Worm (Caenorhabditis elegans): ENCODE results near the gene ZK899.6.
"Not testable (repeated sequence)": the region's sequence is repeated elsewhere in the genome, so short reads cannot be mapped to it uniquely, and the experiment has no call there.

The ZK899.6 gene

DNA sequence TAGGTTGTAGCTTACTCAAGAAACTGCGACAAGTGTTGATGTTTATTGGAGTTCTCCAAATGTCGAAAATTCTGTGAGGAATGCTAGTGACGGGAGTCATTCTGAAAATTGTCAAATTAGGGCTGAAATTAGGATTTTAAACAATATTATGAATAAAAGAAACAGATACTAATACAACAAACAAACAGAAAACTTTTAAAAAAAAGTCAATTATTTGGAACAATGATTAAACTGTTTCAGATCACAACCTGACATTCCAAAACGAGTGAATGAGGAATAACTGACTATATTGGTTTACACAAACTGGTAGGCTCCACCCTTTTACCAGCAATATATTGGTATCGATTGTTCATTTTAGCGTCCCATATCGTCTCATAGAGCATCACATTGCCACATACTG, 2.3 kb upstream of the ZK899.6 start, which contains the start of gene ZK899.5:
ZK899.5 (minus strand) TSS at position 101 of the 400 bp plus-strand sequence.
- TF ChIP-seq W03F9.2, dao-5, him-1 (tag; optimal IDR thresholded peaks at IDR 0.05): not testable (repeated sequence)

DNA sequence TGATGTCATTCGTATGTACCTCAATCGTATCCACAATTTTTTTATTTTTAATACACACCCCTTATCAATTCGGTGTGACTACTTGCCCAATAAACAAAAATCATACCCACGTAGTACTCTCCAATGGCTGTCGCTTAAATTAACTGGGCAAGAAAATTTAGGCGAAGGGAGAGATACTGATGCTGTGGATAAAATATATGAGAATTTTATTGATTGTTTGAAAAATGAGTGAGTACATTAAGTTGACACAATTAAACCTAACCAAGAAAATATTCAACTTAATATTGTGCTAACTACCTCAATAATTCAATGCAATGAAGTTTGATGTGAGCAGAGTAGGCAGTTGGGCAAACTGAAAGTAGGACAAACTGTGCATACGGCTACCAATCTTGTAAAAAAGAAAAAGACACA, 2.6 kb downstream of the ZK899.6 start:
- TF ChIP-seq him-1 (tag; optimal IDR thresholded peaks at IDR 0.05) (peak; percentile 100), dao-5 (tag; optimal IDR thresholded peaks at IDR 0.05) (peak; percentile 94), W03F9.2 (tag; optimal IDR thresholded peaks at IDR 0.05) (peak; percentile 98)

DNA sequence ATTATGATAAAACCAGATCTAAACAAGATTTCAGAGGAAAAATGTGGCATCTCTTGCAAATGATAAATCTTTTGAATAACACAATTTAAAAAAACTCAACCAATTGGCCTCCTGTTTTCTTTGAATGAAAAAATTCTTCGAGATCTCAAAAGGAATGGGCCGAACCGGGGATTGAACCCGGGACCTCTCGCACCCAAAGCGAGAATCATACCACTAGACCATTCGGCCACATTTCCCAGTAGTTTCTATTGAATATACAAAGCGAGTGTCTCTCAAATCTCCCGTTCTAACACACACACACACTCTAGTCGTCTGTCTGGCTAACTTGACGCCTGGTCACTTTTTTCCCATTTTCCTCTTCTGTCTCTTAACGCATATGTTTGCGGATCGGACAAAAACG, 4.4 kb downstream of the ZK899.6 start:
- TF ChIP-seq dao-5 (tag; optimal IDR thresholded peaks at IDR 0.05) (peak; percentile 73), him-1 (tag; optimal IDR thresholded peaks at IDR 0.05) (peak; percentile 86), W03F9.2 (tag; optimal IDR thresholded peaks at IDR 0.05) (peak; percentile 69)

DNA sequence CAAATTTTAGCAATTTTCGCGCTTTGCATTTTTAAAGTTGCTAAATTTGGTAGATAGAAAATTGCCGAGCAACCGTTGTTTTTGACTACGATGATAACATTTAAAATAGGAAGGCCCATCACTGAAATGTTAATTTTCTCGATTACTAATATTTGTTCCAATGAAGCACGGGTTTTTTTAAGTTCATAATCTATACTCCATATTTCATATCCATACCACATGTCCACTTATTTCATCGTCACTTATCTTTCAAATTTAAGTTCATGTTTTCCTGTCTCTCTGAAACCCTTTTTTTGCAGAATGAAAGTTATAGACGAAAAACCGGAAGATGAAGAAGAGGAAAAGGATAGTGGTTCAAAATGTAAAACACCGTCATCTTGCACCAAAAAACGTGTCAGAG, 9.0 kb downstream of the ZK899.6 start, which contains the start of gene gap-2:
gap-2 (plus strand) TSS at position 301 of the 400 bp plus-strand sequence.
- TF ChIP-seq dao-5 (tag; optimal IDR thresholded peaks at IDR 0.05), result no peak

DNA sequence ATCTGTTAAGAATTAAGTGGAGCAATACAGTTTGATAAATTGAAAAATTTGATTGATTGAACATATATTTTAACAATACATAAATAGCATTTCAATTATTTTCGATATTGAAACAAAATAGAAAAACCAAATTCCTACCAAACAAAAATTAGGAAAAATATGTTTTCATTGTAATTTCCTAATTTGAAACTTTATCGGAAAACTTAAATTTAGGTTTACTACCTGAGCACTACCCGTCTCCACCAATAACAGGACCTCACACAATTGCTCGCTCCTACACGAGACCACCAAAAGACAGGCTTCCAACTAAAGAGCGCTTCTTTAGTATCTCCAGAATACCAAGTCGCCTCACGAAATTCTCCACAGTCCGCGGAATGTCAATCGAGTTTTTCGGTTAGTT, 13.6 kb downstream of the ZK899.6 start:
- TF ChIP-seq dao-5 (tag; optimal IDR thresholded peaks at IDR 0.05) (no peak), him-1 (tag; optimal IDR thresholded peaks at IDR 0.05) (no peak), W03F9.2 (tag; optimal IDR thresholded peaks at IDR 0.05) (no peak)

DNA sequence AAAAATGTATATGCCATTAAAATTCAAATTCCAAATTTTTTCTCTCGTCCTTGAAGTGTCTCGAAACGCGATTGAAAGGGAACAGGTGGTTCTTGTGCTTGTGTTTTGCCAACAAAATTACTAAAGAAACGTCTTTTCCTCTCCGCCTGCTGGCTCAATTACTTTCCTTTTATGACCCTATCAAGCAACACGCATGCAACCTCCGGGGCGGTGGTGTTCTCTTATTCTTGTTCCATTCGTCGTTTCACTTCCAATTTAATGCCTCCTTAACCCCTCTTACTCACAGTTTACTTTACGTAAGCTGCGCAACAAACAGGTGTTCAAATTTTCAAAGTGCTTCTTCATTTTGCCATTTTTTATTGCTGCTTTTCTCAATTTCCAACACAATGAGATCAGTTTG, 20.6 kb downstream of the ZK899.6 start:
- no peak for TF ChIP-seq W03F9.2 (tag; optimal IDR thresholded peaks at IDR 0.05)
- TF ChIP-seq him-1 (tag; optimal IDR thresholded peaks at IDR 0.05), result no peak
- no peak for TF ChIP-seq dao-5 (tag; optimal IDR thresholded peaks at IDR 0.05)

DNA sequence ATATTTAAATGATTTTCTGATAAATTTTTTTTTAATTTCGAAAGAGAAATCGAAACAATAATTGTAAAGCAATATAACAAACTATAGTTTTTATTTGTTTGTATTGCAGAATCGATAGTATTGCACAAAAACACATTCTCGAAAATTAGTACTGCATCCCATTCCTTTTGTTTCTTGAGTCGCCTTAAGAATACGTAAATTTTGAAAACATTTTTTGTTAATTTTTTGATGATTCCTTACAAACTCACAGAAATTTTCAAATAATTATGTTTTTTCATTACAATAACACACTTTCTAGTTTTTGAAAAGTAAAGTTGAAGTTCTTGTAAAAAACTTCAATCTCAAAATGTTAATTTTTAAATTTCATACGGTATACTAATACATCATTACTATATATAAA, 23.0 kb downstream of the ZK899.6 start:
- TF ChIP-seq W03F9.2 (tag; optimal IDR thresholded peaks at IDR 0.05), result no peak

DNA sequence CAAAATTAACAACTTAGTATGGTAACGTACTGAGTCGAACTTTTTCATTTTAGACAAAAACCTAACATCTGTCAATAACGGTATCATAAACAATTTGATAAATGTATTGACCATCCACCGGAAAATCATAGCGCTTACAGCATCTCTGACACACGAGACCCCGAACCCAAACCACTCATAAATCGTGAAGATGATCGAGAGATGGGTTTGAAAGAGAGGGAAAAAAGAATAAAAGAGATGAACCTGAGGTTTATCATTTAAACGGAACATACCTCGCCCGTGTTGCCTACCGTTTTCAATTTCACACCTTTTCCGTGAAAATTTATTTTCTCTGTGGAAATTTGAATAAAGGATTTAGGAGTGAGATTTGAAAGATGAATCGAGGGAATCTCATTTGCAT, 26.4 kb downstream of the ZK899.6 start:
- TF ChIP-seq dao-5 (tag; optimal IDR thresholded peaks at IDR 0.05) (no peak), him-1 (tag; optimal IDR thresholded peaks at IDR 0.05) (no peak), W03F9.2 (tag; optimal IDR thresholded peaks at IDR 0.05) (no peak)

DNA sequence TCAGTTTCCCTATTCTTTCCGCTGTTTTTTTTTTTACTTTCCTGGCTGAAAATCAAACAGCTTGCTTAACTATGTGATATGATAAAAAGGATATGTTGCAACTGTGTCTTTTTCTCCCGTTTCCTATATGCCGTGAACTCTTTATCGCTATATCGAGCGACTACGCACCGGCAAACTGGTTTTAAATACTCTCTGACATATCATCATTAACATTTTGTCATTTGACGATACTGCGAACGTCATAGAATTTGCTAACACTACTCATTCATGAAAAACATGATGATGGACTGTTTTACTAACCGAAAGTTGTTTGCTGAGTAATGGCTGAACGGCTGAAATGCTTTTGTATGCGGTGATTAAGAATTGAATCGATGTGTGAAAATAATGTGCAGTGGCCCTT, 28.3 kb downstream of the ZK899.6 start:
- no peak for TF ChIP-seq him-1 (tag; optimal IDR thresholded peaks at IDR 0.05)
- TF ChIP-seq dao-5 (tag; optimal IDR thresholded peaks at IDR 0.05), result no peak
- TF ChIP-seq W03F9.2 (tag; optimal IDR thresholded peaks at IDR 0.05), result no peak

DNA sequence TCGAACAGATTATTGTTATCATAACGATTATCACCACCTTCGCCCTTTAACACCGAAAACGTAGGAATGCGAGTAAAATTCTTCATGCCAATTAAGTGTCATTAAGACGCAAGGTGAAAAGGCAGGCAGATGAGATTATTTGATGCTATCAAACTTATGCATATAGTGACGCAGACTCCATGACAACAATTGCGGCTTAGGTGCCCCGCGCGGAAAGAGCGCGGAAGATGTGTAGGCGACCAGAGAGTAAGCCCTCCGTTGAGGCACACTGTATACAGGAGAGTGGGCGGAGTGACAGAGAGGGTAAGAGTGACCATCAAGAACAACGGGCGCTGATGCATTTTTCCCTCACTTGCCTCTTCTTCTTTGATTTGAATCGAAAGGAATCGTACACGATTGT, 31.5 kb downstream of the ZK899.6 start:
- TF ChIP-seq W03F9.2 (tag; optimal IDR thresholded peaks at IDR 0.05), result no peak
- no peak for TF ChIP-seq him-1 (tag; optimal IDR thresholded peaks at IDR 0.05)
- TF ChIP-seq dao-5 (tag; optimal IDR thresholded peaks at IDR 0.05), result no peak

DNA sequence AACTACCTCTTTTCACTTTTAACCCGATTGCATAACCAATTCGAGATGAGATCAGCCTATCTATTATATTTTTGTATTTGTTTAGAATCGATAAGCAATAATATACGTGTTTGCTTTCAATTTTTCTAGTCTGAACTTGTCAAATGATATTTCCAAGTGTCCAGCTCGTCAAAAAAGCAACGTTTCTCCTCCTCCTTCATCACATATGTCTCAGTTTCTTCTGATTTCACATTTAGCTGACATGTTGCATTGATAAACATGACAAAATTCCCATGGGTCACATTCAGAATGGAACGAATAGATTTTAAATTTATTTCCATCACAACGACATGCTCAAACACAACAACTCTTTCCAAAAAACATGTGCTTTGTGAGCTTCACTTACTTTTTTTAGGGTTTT, 36.2 kb downstream of the ZK899.6 start:
- TF ChIP-seq W03F9.2 (tag; optimal IDR thresholded peaks at IDR 0.05), result no peak
- no peak for TF ChIP-seq him-1 (tag; optimal IDR thresholded peaks at IDR 0.05)

DNA sequence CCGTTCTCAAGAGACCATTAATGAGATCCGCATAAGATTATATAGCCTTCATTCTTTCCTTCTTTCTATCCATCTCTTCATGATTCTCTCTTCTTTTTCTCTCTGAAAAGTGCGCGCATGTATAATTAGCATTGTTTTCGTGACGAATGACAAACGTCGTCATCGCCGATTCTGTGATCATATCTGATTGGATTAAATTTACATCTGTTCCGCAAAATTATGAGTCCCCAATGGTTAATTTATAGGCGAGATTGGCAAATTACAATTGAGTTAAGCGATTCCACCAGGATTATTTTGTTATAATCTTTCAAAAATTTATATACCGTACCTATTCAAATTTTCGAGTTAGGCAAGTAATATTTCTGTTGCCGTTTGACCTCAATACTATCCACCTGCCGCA, 41.1 kb downstream of the ZK899.6 start:
- TF ChIP-seq W03F9.2 (tag; optimal IDR thresholded peaks at IDR 0.05) (no peak), dao-5 (tag; optimal IDR thresholded peaks at IDR 0.05) (no peak), him-1 (tag; optimal IDR thresholded peaks at IDR 0.05) (no peak)

DNA sequence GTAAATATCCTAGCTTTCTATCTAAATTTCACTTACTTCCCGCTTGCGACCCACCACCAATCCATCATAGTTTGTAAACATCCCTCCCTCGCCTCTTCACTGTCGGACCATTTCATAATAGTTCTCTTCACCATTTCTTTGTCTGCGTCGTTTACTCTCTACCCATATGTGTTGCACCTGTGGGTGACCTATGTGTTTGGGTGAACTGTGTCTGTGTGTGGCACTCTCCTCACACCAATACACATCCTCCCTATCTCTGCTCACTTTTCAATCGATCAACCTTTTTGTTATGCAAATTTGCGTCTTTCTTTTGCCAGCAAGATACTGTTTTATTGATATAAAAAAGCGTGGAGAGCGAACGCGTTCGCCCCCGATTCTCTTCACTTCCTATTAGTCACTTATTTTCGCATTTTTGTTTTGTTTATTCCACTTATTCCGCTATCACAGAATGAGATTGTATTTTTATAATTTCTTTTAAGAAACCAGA, 41.8 kb downstream of the ZK899.6 start:
- TF ChIP-seq him-1 (tag; optimal IDR thresholded peaks at IDR 0.05), result no peak
- no peak for TF ChIP-seq dao-5 (tag; optimal IDR thresholded peaks at IDR 0.05)
- TF ChIP-seq W03F9.2 (tag; optimal IDR thresholded peaks at IDR 0.05), result no peak

DNA sequence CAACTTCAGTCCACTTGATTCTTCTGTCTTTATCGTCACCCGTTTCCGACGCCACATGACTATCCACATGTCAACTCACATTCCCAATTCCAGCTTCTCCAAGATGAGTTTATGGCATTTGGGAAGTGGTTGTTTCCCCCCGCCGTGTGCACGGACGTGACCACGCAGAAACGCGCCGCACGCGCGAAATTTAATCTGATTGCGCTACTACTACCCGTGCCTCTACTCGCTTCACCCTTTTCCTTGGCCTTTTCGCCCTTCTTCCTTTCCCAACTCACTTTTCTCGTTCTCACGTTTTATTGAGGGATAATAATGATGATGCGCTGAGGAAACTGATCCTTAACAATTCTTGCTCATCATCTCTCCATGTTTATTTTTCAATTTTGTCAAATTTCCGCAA, 43.2 kb downstream of the ZK899.6 start:
- no peak for TF ChIP-seq W03F9.2 (tag; optimal IDR thresholded peaks at IDR 0.05)
- no peak for TF ChIP-seq dao-5 (tag; optimal IDR thresholded peaks at IDR 0.05)

DNA sequence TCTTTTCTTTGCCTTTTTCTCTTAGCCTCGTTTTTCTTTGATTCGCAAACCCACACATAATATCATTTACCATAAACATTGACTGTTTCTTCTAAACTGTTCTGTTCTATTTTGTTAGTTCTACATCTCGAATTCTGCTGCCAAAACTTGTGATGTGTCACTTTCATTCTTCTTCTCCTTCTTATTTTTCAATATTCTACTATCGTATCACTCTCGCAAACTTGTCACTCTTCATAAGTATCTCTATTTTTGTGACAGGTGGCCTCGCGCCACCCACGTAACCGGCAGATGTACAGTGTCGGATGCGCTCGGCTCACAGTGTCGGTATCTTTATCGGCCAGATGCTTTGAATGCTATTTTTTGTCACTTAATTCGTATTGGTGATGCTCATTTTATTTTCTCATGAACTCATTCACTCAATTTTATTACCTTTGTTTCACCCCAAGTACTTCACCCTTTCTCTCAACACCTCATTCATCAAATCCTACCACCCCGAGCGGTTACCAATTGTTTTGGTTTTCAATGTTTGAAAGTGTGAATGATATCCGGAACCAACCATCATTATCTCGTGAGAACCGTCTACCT, 45.4 kb downstream of the ZK899.6 start:
- TF ChIP-seq dao-5 (tag; optimal IDR thresholded peaks at IDR 0.05) (no peak), W03F9.2 (tag; optimal IDR thresholded peaks at IDR 0.05) (no peak), him-1 (tag; optimal IDR thresholded peaks at IDR 0.05) (no peak)
